Worm (Caenorhabditis elegans) whole organism, L4 larva: Measurements from ENCODE around the gene Y24F12A.1.
A peak's percentile ranks its signal among the peaks of the same experiment; 100 is the strongest.

Source experiments
- D1046.2 ChIP-seq: fragments of 200-800 bp; sonication (Bioruptor generic); IDR thresholded peaks from 2 replicates; pipeline ENCODE4 v1.3.6; 2022; ENCODE audit warnings: missing genetic modification characterization, missing compliant biosample characterization
- F44E2.7 ChIP-seq: fragments of 200-800 bp; sonication (Bioruptor generic); IDR thresholded peaks from 2 replicates; pipeline ENCODE4 v2.1.2; 2022; ENCODE audit warnings: missing genetic modification characterization, missing compliant biosample characterization
- R02D3.7 ChIP-seq: fragments of 150-350 bp; sonication (generic microtip); optimal IDR thresholded peaks from 3 replicates; lab custom pipeline; 2014; ENCODE audit warnings: missing biosample characterization, missing genetic modification characterization
- T20F7.1 ChIP-seq: fragments of 200-800 bp; sonication (Bioruptor generic); optimal IDR thresholded peaks from 2 replicates; lab custom pipeline; 2018; ENCODE audit warnings: mild to moderate bottlenecking, missing genetic modification characterization, missing compliant biosample characterization
- aha-1 ChIP-seq: fragments of 150-350 bp; peaks from one replicate; lab custom pipeline; 2014; ENCODE audit warnings: missing biosample characterization, missing genetic modification characterization
- aly-2 ChIP-seq: sonication (generic microtip); optimal IDR thresholded peaks from 2 replicates; lab custom pipeline; 2018; ENCODE audit warnings: missing biosample characterization, missing genetic modification characterization
- ces-1 ChIP-seq: fragments of 150-350 bp; sonication (generic microtip); optimal IDR thresholded peaks from 4 replicates; lab custom pipeline; 2014; ENCODE audit warnings: missing biosample characterization, missing genetic modification reagents, missing genetic modification characterization
- daf-12 ChIP-seq: fragments of 150-350 bp; optimal IDR thresholded peaks from 2 replicates; lab custom pipeline; 2014; ENCODE audit warnings: missing biosample characterization, missing genetic modification reagents, missing genetic modification characterization
- daf-16 ChIP-seq, 3 experiments: sonication (generic microtip); optimal IDR thresholded peaks; 2 replicates each; lab custom pipeline; 2016 to 2017; ENCODE audit warnings: missing genetic modification characterization in 3 of 3, missing genetic modification reagents in 3 of 3, mild to moderate bottlenecking in 2 of 3, missing compliant biosample characterization in 2 of 3, missing biosample characterization in 1 of 3, moderate library complexity in 1 of 3
- daf-8 ChIP-seq: fragments of 200-800 bp; sonication (Bioruptor generic); IDR thresholded peaks from 2 replicates; pipeline ENCODE4 v1.3.6; 2022; ENCODE audit warnings: missing genetic modification characterization, missing compliant biosample characterization
- dmd-9 ChIP-seq: fragments of 200-800 bp; sonication (Bioruptor generic); IDR thresholded peaks from 2 replicates; pipeline ENCODE4 v1.3.6; 2022; ENCODE audit warnings: missing genetic modification reagents, missing genetic modification characterization, missing compliant biosample characterization
- dpl-1 ChIP-seq: fragments of 150-350 bp; optimal IDR thresholded peaks from 2 replicates; lab custom pipeline; 2014; ENCODE audit warnings: missing biosample characterization, missing genetic modification reagents, missing genetic modification characterization
- dve-1 ChIP-seq: sonication (generic microtip); optimal IDR thresholded peaks from 2 replicates; lab custom pipeline; 2017; ENCODE audit warnings: antibody characterized with exemption, mild to moderate bottlenecking, missing genetic modification characterization, missing compliant biosample characterization; ENCODE audit not compliant: insufficient read depth
- egl-27 ChIP-seq: sonication (generic microtip); optimal IDR thresholded peaks from 3 replicates; lab custom pipeline; 2017; ENCODE audit warnings: missing biosample characterization, missing genetic modification reagents, missing genetic modification characterization
- fkh-10 ChIP-seq: fragments of 150-350 bp; optimal IDR thresholded peaks from 2 replicates; lab custom pipeline; 2014; ENCODE audit warnings: missing biosample characterization, missing genetic modification reagents, missing genetic modification characterization
- gei-8 ChIP-seq: fragments of 200-800 bp; sonication (Bioruptor generic); optimal IDR thresholded peaks from 2 replicates; lab custom pipeline; 2018; ENCODE audit warnings: mild to moderate bottlenecking, missing genetic modification characterization, missing compliant biosample characterization
- hif-1 ChIP-seq, 2 experiments: sonication (generic microtip); optimal IDR thresholded peaks; 2 replicates each; lab custom pipeline; 2016 to 2017; ENCODE audit warnings: missing compliant biosample characterization in 2 of 2, missing genetic modification characterization in 2 of 2, missing genetic modification reagents in 2 of 2, missing genotype in 2 of 2, mild to moderate bottlenecking in 1 of 2
- hlh-11 ChIP-seq: fragments of 200-800 bp; sonication (Bioruptor generic); optimal IDR thresholded peaks from 2 replicates; lab custom pipeline; 2018; ENCODE audit warnings: mild to moderate bottlenecking, missing genetic modification characterization, missing compliant biosample characterization
- hlh-30 ChIP-seq: sonication (generic microtip); optimal IDR thresholded peaks from 2 replicates; lab custom pipeline; 2017; ENCODE audit warnings: antibody characterized with exemption, mild to moderate bottlenecking, missing genetic modification characterization, missing compliant biosample characterization; ENCODE audit not compliant: insufficient read depth
- hmg-1.1 ChIP-seq: fragments of 200-800 bp; sonication (Bioruptor generic); IDR thresholded peaks from 2 replicates; pipeline ENCODE4 v1.3.6; 2022; ENCODE audit warnings: missing genetic modification reagents, missing genetic modification characterization, missing compliant biosample characterization
- jun-1 ChIP-seq: fragments of 150-350 bp; optimal IDR thresholded peaks from 2 replicates; lab custom pipeline; 2014; ENCODE audit warnings: missing biosample characterization, missing genetic modification reagents, missing genetic modification characterization
- lin-1 ChIP-seq: fragments of 200-800 bp; sonication (Bioruptor generic); IDR thresholded peaks from 2 replicates; pipeline ENCODE4 v1.3.6; 2022; ENCODE audit warnings: missing genetic modification reagents, missing genetic modification characterization, missing compliant biosample characterization
- lin-13 ChIP-seq: fragments of 150-350 bp; optimal IDR thresholded peaks from 2 replicates; lab custom pipeline; 2014; ENCODE audit warnings: missing biosample characterization, missing genetic modification reagents, missing genetic modification characterization
- lin-38 ChIP-seq: fragments of 200-800 bp; sonication (Bioruptor generic); IDR thresholded peaks from 2 replicates; pipeline ENCODE4 v1.3.6; 2022; ENCODE audit warnings: missing genetic modification reagents, missing genetic modification characterization, missing compliant biosample characterization
- lsy-2 ChIP-seq, 2 experiments: fragments of 150-350 bp in 1 of 2; sonication (generic microtip) in 1 of 2; optimal IDR thresholded peaks; 2 replicates each; lab custom pipeline; 2014 to 2017; ENCODE audit warnings: missing biosample characterization in 2 of 2, missing genetic modification characterization in 2 of 2
- madf-5 ChIP-seq, 2 experiments: fragments of 200-800 bp; sonication (Bioruptor generic); IDR thresholded peaks; 2 replicates each; pipeline ENCODE4 v1.3.6; 2022; ENCODE audit warnings: missing compliant biosample characterization in 2 of 2, missing genetic modification characterization in 2 of 2
- mdl-1 ChIP-seq, 2 experiments: fragments of 150-350 bp in 1 of 2; sonication (generic microtip) in 1 of 2; optimal IDR thresholded peaks; 2 replicates each; lab custom pipeline; 2014 to 2017; ENCODE audit warnings: missing biosample characterization in 2 of 2, missing genetic modification characterization in 2 of 2
- mep-1 ChIP-seq: fragments of 150-350 bp; sonication (generic microtip); optimal IDR thresholded peaks from 3 replicates; lab custom pipeline; 2014; ENCODE audit warnings: missing biosample characterization, missing genetic modification characterization
- mes-2 ChIP-seq: sonication (generic microtip); optimal IDR thresholded peaks from 2 replicates; lab custom pipeline; 2016; ENCODE audit warnings: missing genotype, mild to moderate bottlenecking, missing genetic modification characterization, missing compliant biosample characterization; ENCODE audit not compliant: poor library complexity, severe bottlenecking
- mxl-2 ChIP-seq: fragments of 200-800 bp; sonication (Bioruptor generic); conservative IDR thresholded peaks from 2 replicates; pipeline ENCODE4 v1.3.6; 2022; ENCODE audit warnings: missing genetic modification reagents, missing genetic modification characterization, missing compliant biosample characterization
- mxl-3 ChIP-seq: fragments of 200-800 bp; sonication (Bioruptor generic); optimal IDR thresholded peaks from 2 replicates; lab custom pipeline; 2018; ENCODE audit warnings: mild to moderate bottlenecking, missing genetic modification characterization, missing compliant biosample characterization
- nhr-102 ChIP-seq: sonication (generic microtip); optimal IDR thresholded peaks from 2 replicates; lab custom pipeline; 2016; ENCODE audit warnings: mild to moderate bottlenecking, missing genetic modification characterization, moderate library complexity, missing compliant biosample characterization
- nhr-111 ChIP-seq: fragments of 200-800 bp; sonication (Bioruptor generic); optimal IDR thresholded peaks from 2 replicates; lab custom pipeline; 2018; ENCODE audit warnings: mild to moderate bottlenecking, missing genetic modification characterization, missing compliant biosample characterization
- nhr-28 ChIP-seq: fragments of 150-350 bp; optimal IDR thresholded peaks from 2 replicates; lab custom pipeline; 2014; ENCODE audit warnings: missing biosample characterization, missing genetic modification characterization
- nhr-6 ChIP-seq: fragments of 150-350 bp; optimal IDR thresholded peaks from 2 replicates; lab custom pipeline; 2014; ENCODE audit warnings: missing biosample characterization, missing genetic modification characterization
- nhr-77 ChIP-seq: fragments of 150-350 bp; optimal IDR thresholded peaks from 2 replicates; lab custom pipeline; 2014; ENCODE audit warnings: missing biosample characterization, missing genetic modification characterization
- pha-4 ChIP-seq, 2 experiments: fragments of 150-350 bp in 1 of 2; fragments of 200-800 bp in 1 of 2; sonication (Bioruptor generic) in 1 of 2; IDR thresholded peaks in 1 of 2; optimal IDR thresholded peaks in 1 of 2; 2 replicates each; pipeline versions ENCODE4 v1.3.6 to Lab custom; 2014 to 2022; ENCODE audit warnings: missing genetic modification characterization in 2 of 2, missing genetic modification reagents in 2 of 2, missing biosample characterization in 1 of 2, missing compliant biosample characterization in 1 of 2
- pqm-1 ChIP-seq: sonication (generic microtip); optimal IDR thresholded peaks from 2 replicates; lab custom pipeline; 2017; ENCODE audit warnings: missing biosample characterization, missing genetic modification characterization
- rbr-2 ChIP-seq: sonication (generic microtip); optimal IDR thresholded peaks from 2 replicates; lab custom pipeline; 2016; ENCODE audit warnings: missing genotype, missing genetic modification characterization, missing compliant biosample characterization
- tag-97 ChIP-seq: fragments of 200-800 bp; sonication (Bioruptor generic); IDR thresholded peaks from 2 replicates; pipeline ENCODE4 v1.3.6; 2022; ENCODE audit warnings: missing genetic modification characterization, missing compliant biosample characterization
- tra-1 ChIP-seq: fragments of 200-800 bp; sonication (Bioruptor generic); IDR thresholded peaks from 2 replicates; pipeline ENCODE4 v1.3.6; 2022; ENCODE audit warnings: missing genetic modification reagents, missing genetic modification characterization, missing compliant biosample characterization
- unc-130 ChIP-seq: sonication (generic microtip); optimal IDR thresholded peaks from 2 replicates; lab custom pipeline; 2016; ENCODE audit warnings: missing genetic modification reagents, missing genetic modification characterization, missing compliant biosample characterization
- zip-11 ChIP-seq: fragments of 200-800 bp; sonication (Bioruptor generic); IDR thresholded peaks from 2 replicates; pipeline ENCODE4 v1.3.6; 2022; ENCODE audit warnings: missing genetic modification characterization, missing compliant biosample characterization
- ztf-7 ChIP-seq: fragments of 150-350 bp; optimal IDR thresholded peaks from 2 replicates; lab custom pipeline; 2014; ENCODE audit warnings: missing biosample characterization, missing genetic modification characterization

The Y24F12A.1 gene

ce11 chrIV:11604909-11605308 lies at the start of gene Y24F12A.1, which contains the start of gene ragc-1:
Gene Y24F12A.1, plus strand, starts transcription at chrIV:11605254.
Gene ragc-1, minus strand, starts transcription at chrIV:11604933.
- no peak for TF ChIP-seq D1046.2 (GFP tag; lab: Robert Waterston, UW)
- peak in 1 of 2 experiments; percentile 72 for TF ChIP-seq lsy-2 (tag; optimal IDR thresholded peaks at IDR 0.05; lab: Kevin White, UChicago)
- no peak for TF ChIP-seq lin-1 (GFP tag; lab: Robert Waterston, UW)
- TF ChIP-seq hif-1 (tag; optimal IDR thresholded peaks at IDR 0.05; lab: Kevin White, UChicago) = peak in 1 of 2 experiments; percentile 2
- peak; percentile 59 for TF ChIP-seq unc-130 (GFP tag; lab: Kevin White, UChicago)
- TF ChIP-seq ces-1 (GFP tag; lab: Kevin White, UChicago) = no peak
- TF ChIP-seq daf-16 (GFP tag; optimal IDR thresholded peaks at IDR 0.05; lab: Kevin White, UChicago) = no peak
- TF ChIP-seq daf-16 (tag; optimal IDR thresholded peaks at IDR 0.05; lab: Kevin White, UChicago) = peak; percentile 57
- TF ChIP-seq pqm-1 (tag; lab: Kevin White, UChicago) = no peak
- TF ChIP-seq dpl-1 = peak; percentile 46
- TF ChIP-seq hlh-11 (tag; lab: Kevin White, UChicago) = peak; percentile 44
- no peak for TF ChIP-seq aly-2 (tag; lab: Kevin White, UChicago)
- TF ChIP-seq egl-27 (tag; lab: Kevin White, UChicago) = no peak
- no peak for TF ChIP-seq zip-11 (GFP tag; lab: Robert Waterston, UW)
- TF ChIP-seq tag-97 (GFP tag; lab: Robert Waterston, UW) = no peak
- peak; percentile 27 for TF ChIP-seq nhr-77 (tag; lab: Kevin White, UChicago)
- TF ChIP-seq rbr-2 (tag; lab: Kevin White, UChicago) = peak; percentile 15
- peak; percentile 76 for TF ChIP-seq mep-1 (tag; lab: Kevin White, UChicago)
- peak; percentile 83 for TF ChIP-seq mes-2 (tag; lab: Kevin White, UChicago)
- TF ChIP-seq pha-4 (GFP tag; IDR thresholded peaks at IDR 0.05; lab: Robert Waterston, UW) = no peak
- TF ChIP-seq pha-4 (tag; optimal IDR thresholded peaks at IDR 0.05; lab: Kevin White, UChicago) = peak; percentile 51
- TF ChIP-seq mdl-1 (tag; optimal IDR thresholded peaks at IDR 0.05; lab: Kevin White, UChicago) = peak in 1 of 2 experiments; percentile 77
- peak; percentile 82 for TF ChIP-seq hlh-30 (tag; lab: Kevin White, UChicago)
- TF ChIP-seq nhr-28 (tag; lab: Kevin White, UChicago) = peak; percentile 31
- TF ChIP-seq dmd-9 (GFP tag; lab: Robert Waterston, UW) = no peak
- no peak for TF ChIP-seq nhr-102
- TF ChIP-seq mxl-3 (GFP tag; lab: Kevin White, UChicago) = peak; percentile 78
- TF ChIP-seq daf-12 = no peak
- no peak for TF ChIP-seq R02D3.7 (tag; lab: Kevin White, UChicago)
- no peak for TF ChIP-seq madf-5 (GFP tag; IDR thresholded peaks at IDR 0.05; lab: Robert Waterston, UW)
- no peak for TF ChIP-seq tra-1 (GFP tag; lab: Robert Waterston, UW)
- TF ChIP-seq jun-1 (tag; lab: Kevin White, UChicago) = no peak
- TF ChIP-seq nhr-6 (tag; lab: Kevin White, UChicago) = peak; percentile 31
- no peak for TF ChIP-seq daf-8
- TF ChIP-seq lin-38 (GFP tag; lab: Robert Waterston, UW) = peak; percentile 51
- TF ChIP-seq lin-13 (GFP tag; lab: Kevin White, UChicago) = no peak
- TF ChIP-seq aha-1 (tag; lab: Kevin White, UChicago) = no peak
- peak; percentile 74 for TF ChIP-seq dve-1 (tag; lab: Kevin White, UChicago)
- TF ChIP-seq ztf-7 (tag; lab: Kevin White, UChicago) = no peak
- TF ChIP-seq F44E2.7 (GFP tag; lab: Robert Waterston, UW) = no peak
- peak; percentile 3 for TF ChIP-seq T20F7.1 (GFP tag; lab: Kevin White, UChicago)
- TF ChIP-seq hmg-1.1 (GFP tag; lab: Robert Waterston, UW) = no peak
- TF ChIP-seq gei-8 = no peak
- no peak for TF ChIP-seq nhr-111 (GFP tag; lab: Kevin White, UChicago)
- TF ChIP-seq mxl-2 (GFP tag; lab: Robert Waterston, UW) = no peak
- TF ChIP-seq fkh-10 (GFP tag; lab: Kevin White, UChicago) = no peak
